Worm (Caenorhabditis elegans) whole organism, mixed stage, embryonic: ENCODE results near the gene C01G6.3.

Experiments
- blmp-1 ChIP-seq: fragments of 150-350 bp; optimal IDR thresholded peaks from 2 replicates; lab custom pipeline; 2014; ENCODE audit warnings: missing biosample characterization, missing genetic modification characterization
- ceh-39 ChIP-seq: fragments of 150-350 bp; optimal IDR thresholded peaks from 2 replicates; lab custom pipeline; 2014; ENCODE audit warnings: missing biosample characterization, missing genetic modification characterization
- ceh-83 ChIP-seq: fragments of 200-800 bp; sonication (Bioruptor generic); optimal IDR thresholded peaks from 2 replicates; lab custom pipeline; 2018; ENCODE audit warnings: mild to moderate bottlenecking, missing genetic modification characterization, missing compliant biosample characterization
- ces-1 ChIP-seq: fragments of 150-350 bp; optimal IDR thresholded peaks from 2 replicates; lab custom pipeline; 2014; ENCODE audit warnings: missing biosample characterization, missing genetic modification reagents, missing genetic modification characterization
- drap-1 ChIP-seq: fragments of 200-800 bp; sonication (Bioruptor generic); optimal IDR thresholded peaks from 3 replicates; lab custom pipeline; 2018; ENCODE audit warnings: mild to moderate bottlenecking, missing genetic modification characterization, missing compliant biosample characterization
- elt-1 ChIP-seq: sonication (generic microtip); optimal IDR thresholded peaks from 2 replicates; lab custom pipeline; 2017; ENCODE audit warnings: missing genetic modification characterization, mild to moderate bottlenecking, missing compliant biosample characterization, antibody characterized with exemption, moderate library complexity, borderline replicate concordance; ENCODE audit not compliant: insufficient read depth
- elt-3 ChIP-seq: fragments of 150-350 bp; optimal IDR thresholded peaks from 2 replicates; lab custom pipeline; 2014; ENCODE audit warnings: missing biosample characterization, missing genetic modification characterization
- flh-1 ChIP-seq: fragments of 200-800 bp; sonication (Bioruptor generic); optimal IDR thresholded peaks from 2 replicates; lab custom pipeline; 2018; ENCODE audit warnings: mild to moderate bottlenecking, missing genetic modification characterization, moderate library complexity, missing compliant biosample characterization
- ham-2 ChIP-seq: fragments of 200-800 bp; sonication (Bioruptor generic); optimal IDR thresholded peaks from 2 replicates; lab custom pipeline; 2018; ENCODE audit warnings: mild to moderate bottlenecking, missing genetic modification characterization, missing compliant biosample characterization
- lin-13 ChIP-seq: fragments of 150-350 bp; optimal IDR thresholded peaks from 2 replicates; lab custom pipeline; 2014; ENCODE audit warnings: missing biosample characterization, missing genetic modification characterization
- lsy-2 ChIP-seq: fragments of 150-350 bp; optimal IDR thresholded peaks from 2 replicates; lab custom pipeline; 2014; ENCODE audit warnings: missing biosample characterization, missing genetic modification characterization
- mab-5 ChIP-seq: fragments of 150-350 bp; optimal IDR thresholded peaks from 2 replicates; lab custom pipeline; 2014; ENCODE audit warnings: missing biosample characterization, missing genetic modification characterization
- mep-1 ChIP-seq: fragments of 150-350 bp; optimal IDR thresholded peaks from 2 replicates; lab custom pipeline; 2017; ENCODE audit warnings: missing biosample characterization, missing genetic modification reagents, missing genetic modification characterization, inconsistent platforms
- mls-2 ChIP-seq: sonication (generic microtip); optimal IDR thresholded peaks from 2 replicates; lab custom pipeline; 2016; ENCODE audit warnings: mild to moderate bottlenecking, missing genetic modification characterization, moderate library complexity, missing compliant biosample characterization
- nhr-12 ChIP-seq: fragments of 150-350 bp; optimal IDR thresholded peaks from 2 replicates; lab custom pipeline; 2014; ENCODE audit warnings: missing biosample characterization, missing genetic modification characterization
- nhr-2 ChIP-seq: fragments of 150-350 bp; optimal IDR thresholded peaks from 2 replicates; lab custom pipeline; 2014; ENCODE audit warnings: missing biosample characterization, missing genetic modification characterization
- nhr-237 ChIP-seq: fragments of 150-350 bp; optimal IDR thresholded peaks from 2 replicates; lab custom pipeline; 2014; ENCODE audit warnings: missing biosample characterization, missing genetic modification characterization
- nhr-28 ChIP-seq: fragments of 150-350 bp; optimal IDR thresholded peaks from 2 replicates; lab custom pipeline; 2014; ENCODE audit warnings: missing biosample characterization, missing genetic modification characterization
- nhr-76 ChIP-seq: sonication (generic microtip); optimal IDR thresholded peaks from 2 replicates; lab custom pipeline; 2017; ENCODE audit warnings: missing biosample characterization, missing genetic modification characterization
- pha-4 ChIP-seq: fragments of 150-350 bp; optimal IDR thresholded peaks from 2 replicates; lab custom pipeline; 2018; ENCODE audit warnings: missing biosample characterization, missing genetic modification reagents, missing genetic modification characterization
- sem-2 ChIP-seq: fragments of 200-800 bp; sonication (Bioruptor generic); optimal IDR thresholded peaks from 2 replicates; lab custom pipeline; 2018; ENCODE audit warnings: mild to moderate bottlenecking, missing genetic modification characterization, missing compliant biosample characterization
- snpc-4 ChIP-seq: fragments of 150-350 bp; optimal IDR thresholded peaks from 2 replicates; lab custom pipeline; 2014; ENCODE audit warnings: missing biosample characterization, missing genetic modification characterization
- sptf-1 ChIP-seq: sonication (generic microtip); optimal IDR thresholded peaks from 2 replicates; lab custom pipeline; 2017; ENCODE audit warnings: mild to moderate bottlenecking, missing genetic modification characterization, moderate library complexity, missing compliant biosample characterization
- tbx-8 ChIP-seq: fragments of 200-800 bp; sonication (Bioruptor generic); optimal IDR thresholded peaks from 2 replicates; lab custom pipeline; 2018; ENCODE audit warnings: mild to moderate bottlenecking, missing genetic modification characterization, moderate library complexity, missing compliant biosample characterization
- unc-120 ChIP-seq: sonication (generic microtip); optimal IDR thresholded peaks from 2 replicates; lab custom pipeline; 2017; ENCODE audit warnings: missing genetic modification characterization, missing compliant biosample characterization; ENCODE audit not compliant: poor library complexity, severe bottlenecking
- unc-39 ChIP-seq: fragments of 150-350 bp; optimal IDR thresholded peaks from 2 replicates; lab custom pipeline; 2014; ENCODE audit warnings: missing biosample characterization, missing genetic modification characterization
- unc-62 ChIP-seq: fragments of 150-350 bp; optimal IDR thresholded peaks from 2 replicates; lab custom pipeline; 2014; ENCODE audit warnings: missing biosample characterization, missing genetic modification reagents, missing genetic modification characterization
- zip-8 ChIP-seq: fragments of 150-350 bp; optimal IDR thresholded peaks from 2 replicates; lab custom pipeline; 2014; ENCODE audit warnings: missing biosample characterization, missing genetic modification characterization
- ztf-11 ChIP-seq: fragments of 150-350 bp; optimal IDR thresholded peaks from 2 replicates; lab custom pipeline; 2014; ENCODE audit warnings: missing biosample characterization, missing genetic modification characterization

Gene C01G6.3

ce11 chrII:9269588-9269987 lies at the start of gene C01G6.3:
Gene C01G6.3 (plus strand): TSS chrII:9269888.
- no peak for TF ChIP-seq ces-1 (GFP tag; lab: Kevin White, UChicago)
- no peak for TF ChIP-seq mls-2 (tag; lab: Kevin White, UChicago)
- no peak for TF ChIP-seq drap-1 (GFP tag; lab: Kevin White, UChicago)

ce11 chrII:9222969-9223368 lies 46.7 kb upstream of the C01G6.3 start, which contains the start of gene ZK1067.3:
Gene ZK1067.3 (plus strand): TSS chrII:9223269.
- no peak for TF ChIP-seq ces-1 (GFP tag; lab: Kevin White, UChicago)
- TF ChIP-seq nhr-237 (tag; lab: Kevin White, UChicago): no peak
- TF ChIP-seq lin-13 (tag; lab: Kevin White, UChicago): no peak
- TF ChIP-seq nhr-2: no peak
- TF ChIP-seq unc-62 (GFP tag; lab: Kevin White, UChicago): no peak
- TF ChIP-seq unc-39 (tag; lab: Kevin White, UChicago): no peak
- TF ChIP-seq nhr-76: no peak
- no peak for TF ChIP-seq pha-4 (tag; lab: Kevin White, UChicago)
- TF ChIP-seq lsy-2 (tag; lab: Kevin White, UChicago): no peak
- TF ChIP-seq snpc-4 (tag; lab: Kevin White, UChicago): no peak
- no peak for TF ChIP-seq elt-3 (tag; lab: Kevin White, UChicago)
- TF ChIP-seq tbx-8 (GFP tag; lab: Kevin White, UChicago): no peak
- TF ChIP-seq ceh-83 (GFP tag; lab: Kevin White, UChicago): no peak
- no peak for TF ChIP-seq sem-2
- TF ChIP-seq ztf-11 (tag; lab: Kevin White, UChicago): no peak
- TF ChIP-seq sptf-1 (tag; lab: Kevin White, UChicago): no peak
- TF ChIP-seq zip-8 (tag; lab: Kevin White, UChicago): no peak
- TF ChIP-seq, all 35 proteins: peak for 0

- TF ChIP-seq snpc-4 (tag; lab: Kevin White, UChicago) (no peak), lsy-2 (tag; lab: Kevin White, UChicago) (no peak), ceh-83 (GFP tag; lab: Kevin White, UChicago) (no peak), tbx-8 (GFP tag; lab: Kevin White, UChicago) (no peak), unc-120 (tag; lab: Kevin White, UChicago) (no peak)
- TF ChIP-seq, all 35 proteins: peak for 0
Measured at ce11 chrII:9227134-9227533, 42.6 kb upstream of the C01G6.3 start, which contains the start of gene abu-14. Gene abu-14 (minus strand): TSS chrII:9227214.

- TF ChIP-seq flh-1 (GFP tag; lab: Kevin White, UChicago) (no peak), ceh-39 (no peak), ham-2 (GFP tag; lab: Kevin White, UChicago) (no peak), lsy-2 (tag; lab: Kevin White, UChicago) (no peak), elt-3 (tag; lab: Kevin White, UChicago) (no peak), nhr-28 (tag; lab: Kevin White, UChicago) (no peak), nhr-12 (tag; lab: Kevin White, UChicago) (no peak), mls-2 (tag; lab: Kevin White, UChicago) (no peak), drap-1 (GFP tag; lab: Kevin White, UChicago) (no peak), tbx-8 (GFP tag; lab: Kevin White, UChicago) (no peak), mep-1 (tag; lab: Kevin White, UChicago) (no peak), lin-13 (tag; lab: Kevin White, UChicago) (no peak), pha-4 (tag; lab: Kevin White, UChicago) (no peak), unc-62 (GFP tag; lab: Kevin White, UChicago) (no peak), sem-2 (no peak), elt-1 (tag; lab: Kevin White, UChicago) (no peak), zip-8 (tag; lab: Kevin White, UChicago) (no peak), unc-120 (tag; lab: Kevin White, UChicago) (no peak), ceh-83 (GFP tag; lab: Kevin White, UChicago) (no peak), mab-5 (tag; lab: Kevin White, UChicago) (no peak)
- TF ChIP-seq, all 35 proteins: peak for 0
Measured at ce11 chrII:9231240-9231639, 38.4 kb upstream of the C01G6.3 start, which contains the start of gene gst-13. Gene gst-13 (plus strand): TSS chrII:9231457.

- TF ChIP-seq nhr-12 (tag; lab: Kevin White, UChicago) (no peak), ceh-83 (GFP tag; lab: Kevin White, UChicago) (no peak), ham-2 (GFP tag; lab: Kevin White, UChicago) (peak; percentile 9), blmp-1 (tag; lab: Kevin White, UChicago) (peak; percentile 89)
Measured at ce11 chrII:9232493-9232892, 37.2 kb upstream of the C01G6.3 start.
